Fruit fly (Drosophila melanogaster): ENCODE data around the gene ORMDL.

The ORMDL gene

dm6 chr3L:21635208-21635607 lies at the start of gene ORMDL:
Gene ORMDL (plus strand): TSS chr3L:21635305.
- TF ChIP-seq CG11398 (GFP tag; optimal IDR thresholded peaks at IDR 0.05), result no peak
- TF ChIP-seq H2.0 (GFP tag; IDR thresholded peaks at IDR 0.05), result no peak
- TF ChIP-seq CG13894 (tag; optimal IDR thresholded peaks at IDR 0.05), result no peak
- TF ChIP-seq nmo (GFP tag; optimal IDR thresholded peaks at IDR 0.05), result peak; percentile 1
- peak; percentile 15; the same call in 1 of the 3 replicates for TF ChIP-seq Opbp (GFP tag; IDR thresholded peaks at IDR 0.05; ENCODE audit: partially characterized antibody)
- TF ChIP-seq yki (optimal IDR thresholded peaks at IDR 0.05), result no peak
- TF ChIP-seq scrt (GFP tag; optimal IDR thresholded peaks at IDR 0.05), result no peak
- no peak for TF ChIP-seq CG9437 (GFP tag; optimal IDR thresholded peaks at IDR 0.05)
- TF ChIP-seq CG30403 (GFP tag; optimal IDR thresholded peaks at IDR 0.05), result no peak
- TF ChIP-seq Scr (GFP tag; IDR thresholded peaks at IDR 0.05; ENCODE audit: partially characterized antibody), result peak; percentile 19; the same call in 1 of the 2 replicates
- TF ChIP-seq TFAM (GFP tag; optimal IDR thresholded peaks at IDR 0.05), result no peak
- TF ChIP-seq sima (GFP tag; optimal IDR thresholded peaks at IDR 0.05), result no peak
- TF ChIP-seq phol (tag; optimal IDR thresholded peaks at IDR 0.05), result peak; percentile 18
- no peak for TF ChIP-seq CG8290 (GFP tag; optimal IDR thresholded peaks at IDR 0.05)
- no peak for TF ChIP-seq CG8290 (tag; optimal IDR thresholded peaks at IDR 0.05)
- no peak for TF ChIP-seq ATbp (GFP tag; optimal IDR thresholded peaks at IDR 0.05)
- no peak for TF ChIP-seq cad (GFP tag; optimal IDR thresholded peaks at IDR 0.05)
- TF ChIP-seq CG31441 (GFP tag; IDR thresholded peaks at IDR 0.05), result no peak
- no peak for TF ChIP-seq ind (GFP tag; optimal IDR thresholded peaks at IDR 0.05)
- no peak for TF ChIP-seq Atf6 (GFP tag; IDR thresholded peaks at IDR 0.05)
- TF ChIP-seq CG16815 (GFP tag; optimal IDR thresholded peaks at IDR 0.05), result no peak
- TF ChIP-seq p53 (GFP tag; optimal IDR thresholded peaks at IDR 0.05), result no peak
- no peak for TF ChIP-seq Hey (tag; optimal IDR thresholded peaks at IDR 0.05)
- TF ChIP-seq CG13775 (GFP tag; optimal IDR thresholded peaks at IDR 0.05), result no peak
- no peak for TF ChIP-seq en (GFP tag; optimal IDR thresholded peaks at IDR 0.05)
- TF ChIP-seq CG2199 (GFP tag; IDR thresholded peaks at IDR 0.05), result 0 out of 3 replicates have a peak, but pooled peaks have one; percentile 24
- TF ChIP-seq Neu2 (GFP tag; optimal IDR thresholded peaks at IDR 0.05; ENCODE audit: borderline replicate concordance), result no peak
- TF ChIP-seq CG12769 (tag; optimal IDR thresholded peaks at IDR 0.05), result no peak
- TF ChIP-seq usp (GFP tag; optimal IDR thresholded peaks at IDR 0.05), result no peak
- TF ChIP-seq CG34224 (GFP tag; IDR thresholded peaks at IDR 0.05; ENCODE audit: partially characterized antibody), result peak; percentile 11; the same call in 1 of the 3 replicates
- no peak for TF ChIP-seq sqz (GFP tag; optimal IDR thresholded peaks at IDR 0.05)
- TF ChIP-seq sens (GFP tag), result no peak
- TF ChIP-seq CG11560 (tag; IDR thresholded peaks at IDR 0.05), result no peak
- TF ChIP-seq bigmax (GFP tag; optimal IDR thresholded peaks at IDR 0.05), result no peak
- peak; percentile 70 for TF ChIP-seq MESR4 (GFP tag; optimal IDR thresholded peaks at IDR 0.05)
- peak; percentile 78 for TF ChIP-seq MBD-R2 (GFP tag; IDR thresholded peaks at IDR 0.05)
- TF ChIP-seq CG10565 (GFP tag; optimal IDR thresholded peaks at IDR 0.05), result no peak
- TF ChIP-seq zf30C (GFP tag; optimal IDR thresholded peaks at IDR 0.05), result no peak
- no peak for TF ChIP-seq dmrt99B (tag; optimal IDR thresholded peaks at IDR 0.05)
- peak; percentile 28 for TF ChIP-seq zen (tag; optimal IDR thresholded peaks at IDR 0.05)
- TF ChIP-seq CG5180 (GFP tag; optimal IDR thresholded peaks at IDR 0.05), result no peak
- TF ChIP-seq CG3065 (GFP tag; optimal IDR thresholded peaks at IDR 0.05), result no peak
- TF ChIP-seq ham (GFP tag; IDR thresholded peaks at IDR 0.05), result no peak
- TF ChIP-seq CG15696 (tag; optimal IDR thresholded peaks at IDR 0.05), result no peak
- TF ChIP-seq Myb (GFP tag; optimal IDR thresholded peaks at IDR 0.05), result no peak
- TF ChIP-seq salm (tag; optimal IDR thresholded peaks at IDR 0.05), result no peak
- no peak for TF ChIP-seq Side (GFP tag; optimal IDR thresholded peaks at IDR 0.05)
- TF ChIP-seq CG14965 (GFP tag; optimal IDR thresholded peaks at IDR 0.05; ENCODE audit: borderline replicate concordance), result no peak
- no peak for TF ChIP-seq CG10267 (tag; optimal IDR thresholded peaks at IDR 0.05)
- TF ChIP-seq slou (GFP tag; optimal IDR thresholded peaks at IDR 0.05), result no peak
- no peak for TF ChIP-seq repo (GFP tag; optimal IDR thresholded peaks at IDR 0.05)
- TF ChIP-seq CG18619 (GFP tag; optimal IDR thresholded peaks at IDR 0.05), result no peak

Measured in whole organism, embryonic.